Worm (Caenorhabditis elegans) whole organism, mixed stage, embryonic: ENCODE data around the gene C14B1.2.

Source experiments
- M03D4.4 ChIP-seq: sonication (generic microtip); optimal IDR thresholded peaks from 2 replicates; lab custom pipeline; 2017; ENCODE audit warnings: mild to moderate bottlenecking, missing genetic modification characterization, missing compliant biosample characterization
- bed-3 ChIP-seq: fragments of 200-800 bp; sonication (Bioruptor generic); optimal IDR thresholded peaks from 3 replicates; lab custom pipeline; 2018; ENCODE audit warnings: mild to moderate bottlenecking, missing genetic modification characterization, moderate library complexity, missing compliant biosample characterization
- blmp-1 ChIP-seq: fragments of 150-350 bp; optimal IDR thresholded peaks from 2 replicates; lab custom pipeline; 2014; ENCODE audit warnings: missing biosample characterization, missing genetic modification characterization
- ceh-43 ChIP-seq: fragments of 200-800 bp; sonication (Bioruptor generic); optimal IDR thresholded peaks from 2 replicates; lab custom pipeline; 2018; ENCODE audit warnings: mild to moderate bottlenecking, missing genetic modification characterization, moderate library complexity, missing compliant biosample characterization
- ceh-83 ChIP-seq: fragments of 200-800 bp; sonication (Bioruptor generic); optimal IDR thresholded peaks from 2 replicates; lab custom pipeline; 2018; ENCODE audit warnings: mild to moderate bottlenecking, missing genetic modification characterization, missing compliant biosample characterization
- ces-1 ChIP-seq: fragments of 150-350 bp; optimal IDR thresholded peaks from 2 replicates; lab custom pipeline; 2014; ENCODE audit warnings: missing biosample characterization, missing genetic modification reagents, missing genetic modification characterization
- cnd-1 ChIP-seq: fragments of 200-800 bp; sonication (Bioruptor generic); optimal IDR thresholded peaks from 2 replicates; lab custom pipeline; 2018; ENCODE audit warnings: mild to moderate bottlenecking, missing genetic modification characterization, missing compliant biosample characterization
- drap-1 ChIP-seq: fragments of 200-800 bp; sonication (Bioruptor generic); optimal IDR thresholded peaks from 3 replicates; lab custom pipeline; 2018; ENCODE audit warnings: mild to moderate bottlenecking, missing genetic modification characterization, missing compliant biosample characterization
- elt-1 ChIP-seq: sonication (generic microtip); optimal IDR thresholded peaks from 2 replicates; lab custom pipeline; 2017; ENCODE audit warnings: missing genetic modification characterization, mild to moderate bottlenecking, missing compliant biosample characterization, antibody characterized with exemption, moderate library complexity, borderline replicate concordance; ENCODE audit not compliant: insufficient read depth
- elt-3 ChIP-seq: fragments of 150-350 bp; optimal IDR thresholded peaks from 2 replicates; lab custom pipeline; 2014; ENCODE audit warnings: missing biosample characterization, missing genetic modification characterization
- ham-2 ChIP-seq: fragments of 200-800 bp; sonication (Bioruptor generic); optimal IDR thresholded peaks from 2 replicates; lab custom pipeline; 2018; ENCODE audit warnings: mild to moderate bottlenecking, missing genetic modification characterization, missing compliant biosample characterization
- hlh-1 ChIP-seq: fragments of 150-350 bp; optimal IDR thresholded peaks from 2 replicates; lab custom pipeline; 2014; ENCODE audit warnings: missing biosample characterization, missing genetic modification reagents, missing genetic modification characterization
- lin-13 ChIP-seq: fragments of 150-350 bp; optimal IDR thresholded peaks from 2 replicates; lab custom pipeline; 2014; ENCODE audit warnings: missing biosample characterization, missing genetic modification characterization
- lin-32 ChIP-seq: fragments of 200-800 bp; sonication (Bioruptor generic); optimal IDR thresholded peaks from 2 replicates; lab custom pipeline; 2018; ENCODE audit warnings: mild to moderate bottlenecking, missing genetic modification characterization, missing compliant biosample characterization
- lsy-2 ChIP-seq: fragments of 150-350 bp; optimal IDR thresholded peaks from 2 replicates; lab custom pipeline; 2014; ENCODE audit warnings: missing biosample characterization, missing genetic modification characterization
- mab-5 ChIP-seq: fragments of 150-350 bp; optimal IDR thresholded peaks from 2 replicates; lab custom pipeline; 2014; ENCODE audit warnings: missing biosample characterization, missing genetic modification characterization
- mep-1 ChIP-seq: fragments of 150-350 bp; optimal IDR thresholded peaks from 2 replicates; lab custom pipeline; 2017; ENCODE audit warnings: missing biosample characterization, missing genetic modification reagents, missing genetic modification characterization, inconsistent platforms
- mls-2 ChIP-seq: sonication (generic microtip); optimal IDR thresholded peaks from 2 replicates; lab custom pipeline; 2016; ENCODE audit warnings: mild to moderate bottlenecking, missing genetic modification characterization, moderate library complexity, missing compliant biosample characterization
- nhr-12 ChIP-seq: fragments of 150-350 bp; optimal IDR thresholded peaks from 2 replicates; lab custom pipeline; 2014; ENCODE audit warnings: missing biosample characterization, missing genetic modification characterization
- nhr-2 ChIP-seq: fragments of 150-350 bp; optimal IDR thresholded peaks from 2 replicates; lab custom pipeline; 2014; ENCODE audit warnings: missing biosample characterization, missing genetic modification characterization
- nhr-237 ChIP-seq: fragments of 150-350 bp; optimal IDR thresholded peaks from 2 replicates; lab custom pipeline; 2014; ENCODE audit warnings: missing biosample characterization, missing genetic modification characterization
- pha-4 ChIP-seq: fragments of 150-350 bp; optimal IDR thresholded peaks from 2 replicates; lab custom pipeline; 2018; ENCODE audit warnings: missing biosample characterization, missing genetic modification reagents, missing genetic modification characterization
- sem-2 ChIP-seq: fragments of 200-800 bp; sonication (Bioruptor generic); optimal IDR thresholded peaks from 2 replicates; lab custom pipeline; 2018; ENCODE audit warnings: mild to moderate bottlenecking, missing genetic modification characterization, missing compliant biosample characterization
- sptf-1 ChIP-seq: sonication (generic microtip); optimal IDR thresholded peaks from 2 replicates; lab custom pipeline; 2017; ENCODE audit warnings: mild to moderate bottlenecking, missing genetic modification characterization, moderate library complexity, missing compliant biosample characterization
- tbx-8 ChIP-seq: fragments of 200-800 bp; sonication (Bioruptor generic); optimal IDR thresholded peaks from 2 replicates; lab custom pipeline; 2018; ENCODE audit warnings: mild to moderate bottlenecking, missing genetic modification characterization, moderate library complexity, missing compliant biosample characterization
- unc-120 ChIP-seq: sonication (generic microtip); optimal IDR thresholded peaks from 2 replicates; lab custom pipeline; 2017; ENCODE audit warnings: missing genetic modification characterization, missing compliant biosample characterization; ENCODE audit not compliant: poor library complexity, severe bottlenecking
- unc-39 ChIP-seq: fragments of 150-350 bp; optimal IDR thresholded peaks from 2 replicates; lab custom pipeline; 2014; ENCODE audit warnings: missing biosample characterization, missing genetic modification characterization
- unc-62 ChIP-seq: fragments of 150-350 bp; optimal IDR thresholded peaks from 2 replicates; lab custom pipeline; 2014; ENCODE audit warnings: missing biosample characterization, missing genetic modification reagents, missing genetic modification characterization
- ztf-11 ChIP-seq: fragments of 150-350 bp; optimal IDR thresholded peaks from 2 replicates; lab custom pipeline; 2014; ENCODE audit warnings: missing biosample characterization, missing genetic modification characterization

Gene C14B1.2

ce11 chrIII:3716073-3716659 is 14.1 kb downstream of the C14B1.2 start:
- TF ChIP-seq mep-1 (tag; lab: Kevin White, UChicago) (peak; percentile 30), nhr-237 (tag; lab: Kevin White, UChicago) (no peak)

DNA sequence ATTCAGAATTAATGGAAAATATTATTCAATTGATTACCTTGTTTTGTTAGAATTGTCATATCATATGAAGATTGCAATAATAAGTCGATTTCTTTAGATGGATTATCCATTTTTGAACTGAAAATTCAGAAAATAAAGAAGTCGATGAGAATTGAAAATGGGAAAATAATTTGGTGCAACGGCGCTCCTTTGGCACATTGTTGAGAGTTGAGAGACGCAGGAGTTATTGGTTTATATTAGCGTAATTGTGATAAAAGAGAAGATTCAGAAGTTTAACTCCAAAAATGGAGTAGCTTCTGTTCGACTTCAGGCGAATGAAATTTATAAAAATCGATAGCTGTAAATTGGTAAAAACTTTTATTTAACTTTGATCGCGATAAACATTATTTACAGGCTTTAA is 17.5 kb downstream of the C14B1.2 start, which contains the start of gene C14B1.8:
TSS of gene C14B1.8 (minus strand) at position 117 of the 400 bp plus-strand sequence.
- peak; percentile 96 for TF ChIP-seq ces-1 (GFP tag; lab: Kevin White, UChicago)
- TF ChIP-seq ceh-83: no peak
- no peak for TF ChIP-seq unc-39
- no peak for TF ChIP-seq nhr-237 (tag; lab: Kevin White, UChicago)
- TF ChIP-seq lin-32: no peak
- no peak for TF ChIP-seq drap-1 (GFP tag; lab: Kevin White, UChicago)
- peak; percentile 47 for TF ChIP-seq mep-1 (tag; lab: Kevin White, UChicago)
- TF ChIP-seq nhr-12 (tag; lab: Kevin White, UChicago): no peak

DNA sequence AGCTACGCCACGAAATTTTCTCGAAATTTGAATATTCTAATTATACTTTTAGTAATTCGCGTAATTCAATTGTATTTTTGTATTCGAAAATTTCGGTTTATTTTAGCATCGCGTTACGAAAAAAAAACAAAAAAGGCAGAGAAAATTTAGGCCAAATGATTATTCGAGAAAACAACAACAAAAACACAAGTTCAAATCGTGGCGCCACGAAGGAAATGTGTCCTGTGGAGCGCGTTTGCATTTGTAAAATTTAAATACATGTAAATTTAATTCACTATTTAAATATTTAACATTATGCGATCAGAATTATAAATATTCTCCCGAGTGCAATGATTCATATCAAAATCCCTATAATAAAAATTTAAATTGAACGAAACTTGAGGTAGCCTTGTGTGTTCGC is 21.7 kb downstream of the C14B1.2 start:
- no peak for TF ChIP-seq lsy-2 (tag; lab: Kevin White, UChicago)

- TF ChIP-seq cnd-1 (tag; lab: Kevin White, UChicago): no peak
- TF ChIP-seq pha-4 (tag; lab: Kevin White, UChicago): no peak
- TF ChIP-seq unc-62: no peak
- TF ChIP-seq mls-2: no peak
- TF ChIP-seq drap-1 (GFP tag; lab: Kevin White, UChicago): no peak
- TF ChIP-seq nhr-2: no peak
- TF ChIP-seq elt-3 (tag; lab: Kevin White, UChicago): no peak
- no peak for TF ChIP-seq unc-120 (tag; lab: Kevin White, UChicago)
- TF ChIP-seq sem-2 (GFP tag; lab: Kevin White, UChicago): no peak
- no peak for TF ChIP-seq M03D4.4 (tag; lab: Kevin White, UChicago)
- no peak for TF ChIP-seq nhr-12 (tag; lab: Kevin White, UChicago)
- TF ChIP-seq bed-3 (GFP tag; lab: Kevin White, UChicago): no peak
- TF ChIP-seq ztf-11 (tag; lab: Kevin White, UChicago): no peak
- TF ChIP-seq ceh-43 (GFP tag; lab: Kevin White, UChicago): no peak
- TF ChIP-seq unc-39: no peak
- no peak for TF ChIP-seq sptf-1
- TF ChIP-seq ces-1 (GFP tag; lab: Kevin White, UChicago): no peak
- TF ChIP-seq blmp-1 (tag; lab: Kevin White, UChicago): no peak
These were observed 22.8 kb downstream of the C14B1.2 start, which contains the start of gene C14B1.12 for ce11 chrIII:3724880-3725279. Gene C14B1.12 (minus strand): TSS chrIII:3724980.

DNA sequence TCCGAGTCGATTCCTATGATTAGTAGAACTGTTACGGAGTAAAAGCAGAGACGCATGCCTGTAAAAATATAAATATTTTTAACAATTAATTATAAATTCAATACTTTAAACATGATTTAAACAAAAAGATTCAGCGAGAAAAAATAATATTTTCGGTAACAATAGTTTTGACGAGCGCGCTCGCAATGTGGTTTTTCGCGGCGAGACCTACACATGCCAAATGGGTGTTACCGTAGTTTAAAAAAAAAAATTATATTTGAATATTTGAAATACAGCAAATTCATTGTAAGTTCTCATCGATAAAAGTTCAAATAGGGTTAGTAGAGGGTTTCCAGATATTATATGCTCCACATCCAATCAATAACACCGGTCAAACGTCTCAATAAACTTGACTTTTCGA is 24.4 kb downstream of the C14B1.2 start, which contains the start of gene gldi-5:
TSS of gene gldi-5 (minus strand) at position 58 of the 400 bp plus-strand sequence.
- TF ChIP-seq nhr-2 (no peak), drap-1 (GFP tag; lab: Kevin White, UChicago) (no peak), elt-1 (tag; lab: Kevin White, UChicago) (no peak), elt-3 (tag; lab: Kevin White, UChicago) (no peak), hlh-1 (tag; lab: Kevin White, UChicago) (no peak), mls-2 (no peak), unc-120 (tag; lab: Kevin White, UChicago) (no peak), blmp-1 (tag; lab: Kevin White, UChicago) (no peak), mab-5 (no peak), lsy-2 (tag; lab: Kevin White, UChicago) (no peak), ceh-43 (GFP tag; lab: Kevin White, UChicago) (no peak), lin-32 (no peak), M03D4.4 (tag; lab: Kevin White, UChicago) (no peak), unc-39 (no peak), ham-2 (no peak), tbx-8 (GFP tag; lab: Kevin White, UChicago) (no peak), cnd-1 (tag; lab: Kevin White, UChicago) (no peak), lin-13 (tag; lab: Kevin White, UChicago) (no peak)
